Worm (Caenorhabditis elegans): ENCODE data around the gene col-92.

ce11 chrIII:10933331-10933730 is 49.7 kb downstream of the col-92 start, which contains the start of gene M142.8:
- TF ChIP-seq ama-1 (optimal IDR thresholded peaks at IDR 0.05) (no peak), ztf-4 (tag; optimal IDR thresholded peaks at IDR 0.05) (no peak), pha-4 (tag; optimal IDR thresholded peaks at IDR 0.05) (no peak)

All from whole organism, L3 larva.